Fruit fly (Drosophila melanogaster) whole organism, embryonic: ENCODE measurements around the gene CG4783.

ENCODE experiments used
- Atf6 ChIP-seq: fragments of 200-800 bp; sonication (Bioruptor generic); IDR thresholded peaks from 2 replicates; pipeline ENCODE4 v1.3.6; 2022; ENCODE audit warnings: missing biosample characterization, missing genetic modification characterization
- Awh ChIP-seq: fragments of 200-800 bp; sonication (Bioruptor generic); IDR thresholded peaks from 2 replicates; pipeline ENCODE4, ENCODE4 v1.3.6; 2022; ENCODE audit warnings: missing biosample characterization, missing genetic modification characterization
- BtbVII ChIP-seq: fragments of 200-800 bp; sonication (Bioruptor generic); optimal IDR thresholded peaks from 3 replicates; lab custom pipeline; 2017; ENCODE audit warnings: missing biosample characterization, mild to moderate bottlenecking, missing genetic modification characterization
- CG1024 ChIP-seq: fragments of 200-800 bp; sonication (Bioruptor generic); IDR thresholded peaks from 2 replicates; pipeline ENCODE4 v1.3.6; 2022; ENCODE audit warnings: missing biosample characterization, missing genetic modification characterization
- CG10654 ChIP-seq: fragments of 200-800 bp; sonication (Bioruptor generic); optimal IDR thresholded peaks from 2 replicates; lab custom pipeline; 2016; ENCODE audit warnings: missing biosample characterization, missing genetic modification characterization
- CG11247 ChIP-seq: fragments of 200-800 bp; sonication (Bioruptor generic); IDR thresholded peaks from 2 replicates; pipeline ENCODE4 v1.3.6; 2022; ENCODE audit warnings: missing biosample characterization, missing genetic modification characterization
- CG11560 ChIP-seq: fragments of 200-800 bp; sonication (Bioruptor generic); IDR thresholded peaks from 3 replicates; pipeline ENCODE4 v1.3.6; 2022; ENCODE audit warnings: missing biosample characterization, missing genetic modification characterization
- CG12769 ChIP-seq: fragments of 200-800 bp; sonication (Bioruptor generic); optimal IDR thresholded peaks from 2 replicates; lab custom pipeline; 2019; ENCODE audit warnings: missing biosample characterization, mild to moderate bottlenecking, missing genetic modification characterization, moderate library complexity
- CG14014 ChIP-seq: fragments of 200-800 bp; sonication (Bioruptor generic); IDR thresholded peaks from 2 replicates; pipeline ENCODE4 v1.3.6; 2022; ENCODE audit warnings: missing biosample characterization, missing genetic modification characterization
- CG14441 ChIP-seq: fragments of 200-800 bp; sonication (Bioruptor generic); IDR thresholded peaks from 2 replicates; pipeline ENCODE4 v1.3.6; 2022; ENCODE audit warnings: missing biosample characterization, missing genetic modification characterization
- CG15269 ChIP-seq: fragments of 200-800 bp; sonication (Bioruptor generic); optimal IDR thresholded peaks from 2 replicates; lab custom pipeline; 2018; ENCODE audit warnings: missing biosample characterization, mild to moderate bottlenecking, missing genetic modification characterization, moderate library complexity
- CG18262 ChIP-seq: fragments of 200-800 bp; optimal IDR thresholded peaks from 3 replicates; lab custom pipeline; 2019; ENCODE audit warnings: missing biosample characterization, mild to moderate bottlenecking, missing genetic modification characterization, moderate library complexity
- CG2120 ChIP-seq: fragments of 200-800 bp; sonication (Bioruptor generic); optimal IDR thresholded peaks from 3 replicates; lab custom pipeline; 2016; ENCODE audit warnings: missing biosample characterization, missing genetic modification characterization
- CG32532 ChIP-seq: fragments of 200-800 bp; sonication (Bioruptor generic); IDR thresholded peaks from 2 replicates; pipeline ENCODE4 v1.3.6; 2022; ENCODE audit warnings: missing biosample characterization, missing genetic modification characterization
- CG4617 ChIP-seq: fragments of 200-800 bp; sonication (Bioruptor generic); optimal IDR thresholded peaks from 3 replicates; lab custom pipeline; 2016; ENCODE audit warnings: missing biosample characterization, missing genetic modification characterization, borderline replicate concordance
- CG5245 ChIP-seq: fragments of 200-800 bp; sonication (Bioruptor generic); optimal IDR thresholded peaks from 3 replicates; lab custom pipeline; 2016; ENCODE audit warnings: missing biosample characterization, missing genetic modification characterization
- CG6175 ChIP-seq: fragments of 200-800 bp; sonication (Bioruptor generic); IDR thresholded peaks from 3 replicates; pipeline ENCODE4 v1.3.6; 2022; ENCODE audit warnings: missing biosample characterization, missing genetic modification characterization
- CG6272 ChIP-seq: fragments of 200-800 bp; sonication (Bioruptor generic); IDR thresholded peaks from 2 replicates; pipeline ENCODE4 v1.3.6; 2022; ENCODE audit warnings: missing biosample characterization, missing genetic modification characterization
- CG7839 ChIP-seq: fragments of 200-800 bp; sonication (Bioruptor generic); optimal IDR thresholded peaks from 3 replicates; lab custom pipeline; 2018; ENCODE audit warnings: missing biosample characterization, mild to moderate bottlenecking, missing genetic modification characterization, moderate library complexity
- CoRest ChIP-seq: fragments of 200-800 bp; sonication (Bioruptor generic); optimal IDR thresholded peaks from 3 replicates; lab custom pipeline; 2018; ENCODE audit warnings: missing biosample characterization, mild to moderate bottlenecking, missing genetic modification characterization, moderate library complexity
- CrebB ChIP-seq: fragments of 200-800 bp; sonication (Bioruptor generic); optimal IDR thresholded peaks from 3 replicates; lab custom pipeline; 2018; ENCODE audit warnings: missing biosample characterization, mild to moderate bottlenecking, missing genetic modification characterization
- Dip3 ChIP-seq: fragments of 200-800 bp; sonication (Bioruptor generic); optimal IDR thresholded peaks from 3 replicates; lab custom pipeline; 2016; ENCODE audit warnings: missing biosample characterization, missing genetic modification characterization
- Fer1 ChIP-seq: fragments of 200-800 bp; sonication (Bioruptor generic); optimal IDR thresholded peaks from 2 replicates; lab custom pipeline; 2017; ENCODE audit warnings: missing biosample characterization, mild to moderate bottlenecking, missing genetic modification characterization
- HLH54F ChIP-seq: fragments of 200-800 bp; sonication (Bioruptor generic); optimal IDR thresholded peaks from 3 replicates; lab custom pipeline; 2016; ENCODE audit warnings: missing biosample characterization, missing genetic modification characterization
- Meics ChIP-seq: fragments of 200-800 bp; sonication (Bioruptor generic); optimal IDR thresholded peaks from 2 replicates; lab custom pipeline; 2017; ENCODE audit warnings: missing biosample characterization, mild to moderate bottlenecking, missing genetic modification characterization
- Mrtf ChIP-seq: fragments of 200-800 bp; sonication (Bioruptor generic); IDR thresholded peaks from 3 replicates; pipeline ENCODE4 v1.3.6; 2022; ENCODE audit warnings: missing biosample characterization, missing genetic modification characterization
- NC2α ChIP-seq: fragments of 200-800 bp; sonication (Bioruptor generic); optimal IDR thresholded peaks from 2 replicates; lab custom pipeline; 2016; ENCODE audit warnings: missing biosample characterization, missing genetic modification characterization
- Nf-YC ChIP-seq: fragments of 200-800 bp; optimal IDR thresholded peaks from 3 replicates; lab custom pipeline; 2019; ENCODE audit warnings: missing biosample characterization, mild to moderate bottlenecking, missing genetic modification characterization, moderate library complexity
- Pdp1 ChIP-seq, 2 experiments: fragments of 200-800 bp; sonication (Bioruptor generic); optimal IDR thresholded peaks; 3 replicates each; lab custom pipeline; 2016; ENCODE audit warnings: missing biosample characterization in 2 of 2, missing genetic modification characterization in 2 of 2, mild to moderate bottlenecking in 1 of 2, moderate library complexity in 1 of 2
- Rfx ChIP-seq: fragments of 200-800 bp; sonication (Bioruptor generic); IDR thresholded peaks from 2 replicates; pipeline ENCODE4 v1.3.6; 2022; ENCODE audit warnings: missing biosample characterization, missing genetic modification characterization
- TFAM ChIP-seq: fragments of 200-800 bp; sonication (Bioruptor generic); optimal IDR thresholded peaks from 2 replicates; lab custom pipeline; 2017; ENCODE audit warnings: missing biosample characterization, missing genetic modification characterization, inconsistent platforms
- Vsx1 ChIP-seq: fragments of 200-800 bp; sonication (Bioruptor generic); optimal IDR thresholded peaks from 2 replicates; lab custom pipeline; 2017; ENCODE audit warnings: missing biosample characterization, mild to moderate bottlenecking, missing genetic modification characterization, missing genetic modification reagents
- caup ChIP-seq: fragments of 200-800 bp; sonication (Bioruptor generic); optimal IDR thresholded peaks from 3 replicates; lab custom pipeline; 2017; ENCODE audit warnings: missing biosample characterization, mild to moderate bottlenecking, missing genetic modification characterization, moderate library complexity; ENCODE audit not compliant: severe bottlenecking
- corto ChIP-seq: fragments of 200-800 bp; sonication (Bioruptor generic); optimal IDR thresholded peaks from 2 replicates; lab custom pipeline; 2016; ENCODE audit warnings: missing biosample characterization, mild to moderate bottlenecking, missing genetic modification characterization, moderate library complexity
- dpn ChIP-seq, 2 experiments: fragments of 200-800 bp; sonication (Bioruptor generic); optimal IDR thresholded peaks; 3 replicates each; lab custom pipeline; 2016; ENCODE audit warnings: missing biosample characterization in 2 of 2, missing genetic modification characterization in 2 of 2
- dysf ChIP-seq: fragments of 200-800 bp; sonication (Bioruptor generic); IDR thresholded peaks from 3 replicates; pipeline ENCODE4 v1.3.6; 2022; ENCODE audit warnings: missing biosample characterization, missing genetic modification characterization
- ftz-f1 ChIP-seq: fragments of 200-800 bp; sonication (Bioruptor generic); optimal IDR thresholded peaks from 2 replicates; lab custom pipeline; 2016; ENCODE audit warnings: missing biosample characterization, missing genetic modification characterization
- insv ChIP-seq, 2 experiments: fragments of 200-800 bp; sonication (Bioruptor generic); optimal IDR thresholded peaks; 3 replicates each; lab custom pipeline; 2016 to 2018; ENCODE audit warnings: missing biosample characterization in 2 of 2, missing genetic modification characterization in 2 of 2
- lilli ChIP-seq: fragments of 200-800 bp; sonication (Bioruptor generic); optimal IDR thresholded peaks from 3 replicates; lab custom pipeline; 2016; ENCODE audit warnings: missing biosample characterization, missing genetic modification characterization
- nerfin-1 ChIP-seq: fragments of 200-800 bp; sonication (Bioruptor generic); optimal IDR thresholded peaks from 3 replicates; lab custom pipeline; 2019; ENCODE audit warnings: missing biosample characterization, mild to moderate bottlenecking, missing genetic modification characterization, moderate library complexity
- pan ChIP-seq, 4 experiments: fragments of >200 bp in 3 of 4; fragments of 200-800 bp in 1 of 4; sonication (Bioruptor generic) in 1 of 4; optimal IDR thresholded peaks in 3 of 4; IDR thresholded peaks in 1 of 4; 2 replicates each; pipeline versions ENCODE4 v1.3.6 to Lab custom; 2017 to 2022; ENCODE audit warnings: missing biosample characterization in 2 of 4, missing genetic modification characterization in 2 of 4, mixed read lengths in 1 of 4
- slbo ChIP-seq: fragments of 200-800 bp; sonication (Bioruptor generic); IDR thresholded peaks from 2 replicates; pipeline ENCODE4 v1.3.6; 2022; ENCODE audit warnings: missing biosample characterization, missing genetic modification characterization
- sob ChIP-seq: fragments of 200-800 bp; sonication (Bioruptor generic); IDR thresholded peaks from 2 replicates; pipeline ENCODE4 v1.3.6; 2022; ENCODE audit warnings: missing biosample characterization, missing genetic modification characterization
- sr ChIP-seq: fragments of 200-800 bp; sonication (Bioruptor generic); IDR thresholded peaks from 3 replicates; pipeline ENCODE4 v1.3.6; 2022; ENCODE audit warnings: missing biosample characterization, missing genetic modification characterization
- tgo ChIP-seq: fragments of 200-800 bp; sonication (Bioruptor generic); IDR thresholded peaks from 3 replicates; pipeline ENCODE4 v1.3.6; 2022; ENCODE audit warnings: missing biosample characterization, missing genetic modification characterization
- trh ChIP-seq: fragments of 200-800 bp; sonication (Bioruptor generic); optimal IDR thresholded peaks from 2 replicates; lab custom pipeline; 2016; ENCODE audit warnings: missing biosample characterization, missing genetic modification characterization

The CG4783 gene

dm6 chr3R:19948143-19948542 lies at the start of gene CG4783:
TSS of gene CG4783 (plus strand) at chr3R:19948443.
- no peak for TF ChIP-seq Dip3 (GFP tag; lab: Kevin White, UChicago)

- TF ChIP-seq Awh = no peak
These were observed 46.5 kb upstream of the CG4783 start for dm6 chr3R:19901742-19902141.

dm6 chr3R:19902328-19902727 lies 45.9 kb upstream of the CG4783 start:
- no peak for TF ChIP-seq corto (GFP tag; lab: Kevin White, UChicago)
- no peak for TF ChIP-seq CG5245 (GFP tag; lab: Kevin White, UChicago)
- peak; percentile 36 for TF ChIP-seq Nf-YC (tag; lab: Kevin White, UChicago)
- TF ChIP-seq CG15269 (tag; lab: Kevin White, UChicago) = peak; percentile 64
- no peak for TF ChIP-seq pan (optimal IDR thresholded peaks at IDR 0.05; lab: Kevin White, UChicago)
- TF ChIP-seq pan (GFP tag; optimal IDR thresholded peaks at IDR 0.05 in 1 of 2, IDR thresholded peaks at IDR 0.05 in 1 of 2) = peak in 1 of 2 experiments; percentile 44
- peak; percentile 47; the same call in 1 of the 2 replicates for TF ChIP-seq CG32532 (GFP tag; lab: Robert Waterston, UW)
- TF ChIP-seq CoRest (tag; lab: Kevin White, UChicago) = no peak
- TF ChIP-seq HLH54F (GFP tag; lab: Kevin White, UChicago) = no peak
- TF ChIP-seq insv (GFP tag; optimal IDR thresholded peaks at IDR 0.05; lab: Kevin White, UChicago) = peak; percentile 82 to 97
- TF ChIP-seq nerfin-1 (tag; lab: Kevin White, UChicago) = no peak
- TF ChIP-seq CG14014 = peak; percentile 65; the same call in 1 of the 2 replicates
- no peak for TF ChIP-seq TFAM
- TF ChIP-seq CG7839 (tag; lab: Kevin White, UChicago) = no peak
- no peak for TF ChIP-seq NC2α (GFP tag; lab: Kevin White, UChicago)
- peak; percentile 49; the same call in 1 of the 2 replicates for TF ChIP-seq sob
- 0 out of 3 replicates have a peak, but pooled peaks have one; percentile 24 for TF ChIP-seq CG6175 (GFP tag; lab: Robert Waterston, UW)
- TF ChIP-seq slbo = peak; percentile 41
- TF ChIP-seq sr = 0 out of 3 replicates have a peak, but pooled peaks have one; percentile 22
- peak; percentile 43 for TF ChIP-seq Fer1 (GFP tag; lab: Kevin White, UChicago)
- TF ChIP-seq CG10654 (GFP tag; lab: Kevin White, UChicago) = no peak
- peak; percentile 7 for TF ChIP-seq lilli
- TF ChIP-seq Mrtf (GFP tag; lab: Robert Waterston, UW) = 0 out of 3 replicates have a peak, but pooled peaks have one; percentile 40
- TF ChIP-seq CG6272 (GFP tag; lab: Robert Waterston, UW) = no peak
- 0 out of 3 replicates have a peak, but pooled peaks have one; percentile 12 for TF ChIP-seq CG11560 (tag; lab: Robert Waterston, UW)
- TF ChIP-seq trh (GFP tag; lab: Kevin White, UChicago) = no peak
- TF ChIP-seq CG1024 (GFP tag; lab: Robert Waterston, UW) = 0 out of 2 replicates have a peak, but pooled peaks have one; percentile 18
- peak; percentile 9 for TF ChIP-seq caup (GFP tag; lab: Kevin White, UChicago)
- TF ChIP-seq Vsx1 (GFP tag; lab: Kevin White, UChicago) = no peak
- TF ChIP-seq CG4617 (GFP tag; lab: Kevin White, UChicago) = no peak
- peak; percentile 75 for TF ChIP-seq Rfx (GFP tag; lab: Robert Waterston, UW)
- peak in 1 of 2 experiments; percentile 39 for TF ChIP-seq Pdp1 (GFP tag; optimal IDR thresholded peaks at IDR 0.05; lab: Kevin White, UChicago)
- TF ChIP-seq CG18262 = no peak
- peak; percentile 31 for TF ChIP-seq CG2120
- TF ChIP-seq ftz-f1 (GFP tag; lab: Kevin White, UChicago) = peak; percentile 91
- TF ChIP-seq CG11247 (GFP tag; lab: Robert Waterston, UW) = peak; percentile 42; the same call in 1 of the 2 replicates
- TF ChIP-seq BtbVII = peak; percentile 19
- TF ChIP-seq Meics (GFP tag; lab: Kevin White, UChicago) = peak; percentile 46
- peak; percentile 18 for TF ChIP-seq CrebB (tag; lab: Kevin White, UChicago)
- TF ChIP-seq CG14441 = peak; percentile 37; the same call in 1 of the 2 replicates
- TF ChIP-seq tgo (GFP tag; lab: Robert Waterston, UW) = peak; percentile 19; the same call in 1 of the 3 replicates
- TF ChIP-seq dysf (GFP tag; lab: Robert Waterston, UW) = peak; percentile 38; the same call in 2 of the 3 replicates
- TF ChIP-seq dpn (GFP tag; optimal IDR thresholded peaks at IDR 0.05; lab: Kevin White, UChicago) = peak in 1 of 2 experiments; percentile 20
- TF ChIP-seq CG12769 = peak; percentile 61
- TF ChIP-seq Atf6 = peak; percentile 19; the same call in 1 of the 2 replicates
